Fruit fly (Drosophila melanogaster) whole organism, prepupa: ENCODE data around the gene CG3652.
A peak's percentile ranks its signal among the peaks of the same experiment; 100 is the strongest.

Experiments used
- Blimp-1 ChIP-seq: fragments of 200-800 bp; sonication (Bioruptor generic); optimal IDR thresholded peaks from 3 replicates; lab custom pipeline; 2017; ENCODE audit warnings: missing biosample characterization, missing genetic modification characterization, mild to moderate bottlenecking, moderate library complexity, missing genetic modification reagents
- CG10669 ChIP-seq: fragments of 200-800 bp; sonication (Bioruptor generic); optimal IDR thresholded peaks from 3 replicates; lab custom pipeline; 2018; ENCODE audit warnings: missing biosample characterization, mild to moderate bottlenecking, missing genetic modification characterization, moderate library complexity
- CG11902 ChIP-seq: fragments of 200-800 bp; sonication (Bioruptor generic); optimal IDR thresholded peaks from 3 replicates; lab custom pipeline; 2016; ENCODE audit warnings: missing biosample characterization, missing genetic modification characterization
- CG15336 ChIP-seq: fragments of 200-800 bp; sonication (Bioruptor generic); IDR thresholded peaks from 2 replicates; pipeline ENCODE4 v1.3.6; 2022; ENCODE audit warnings: missing biosample characterization, missing genetic modification characterization
- CG6808 ChIP-seq: fragments of 200-800 bp; sonication (Bioruptor generic); optimal IDR thresholded peaks from 3 replicates; lab custom pipeline; 2017; ENCODE audit warnings: missing biosample characterization, missing genetic modification characterization, mild to moderate bottlenecking, moderate library complexity, missing genetic modification reagents
- CG7368 ChIP-seq: fragments of 200-800 bp; sonication (Bioruptor generic); optimal IDR thresholded peaks from 3 replicates; lab custom pipeline; 2016; ENCODE audit warnings: missing biosample characterization, missing genetic modification characterization
- CG9139 ChIP-seq: fragments of 200-800 bp; sonication (Bioruptor generic); optimal IDR thresholded peaks from 3 replicates; lab custom pipeline; 2017; ENCODE audit warnings: missing biosample characterization, mild to moderate bottlenecking, missing genetic modification characterization
- Eip75B ChIP-seq: fragments of 200-800 bp; sonication (Bioruptor generic); optimal IDR thresholded peaks from 3 replicates; lab custom pipeline; 2016; ENCODE audit warnings: missing biosample characterization, missing genetic modification characterization
- Eip78C ChIP-seq: fragments of 200-800 bp; sonication (Bioruptor generic); peaks from one replicate; lab custom pipeline; 2016; ENCODE audit warnings: missing biosample characterization, missing genetic modification characterization
- Eip93F ChIP-seq: fragments of 200-800 bp; sonication (Bioruptor generic); optimal IDR thresholded peaks from 2 replicates; lab custom pipeline; 2016; ENCODE audit warnings: missing biosample characterization, mild to moderate bottlenecking, missing genetic modification characterization
- Gug ChIP-seq: fragments of 200-800 bp; sonication (Bioruptor generic); IDR thresholded peaks from 2 replicates; pipeline ENCODE4 v1.3.6; 2022; ENCODE audit warnings: missing biosample characterization, missing genetic modification characterization
- Hr39 ChIP-seq: fragments of 200-800 bp; sonication (Bioruptor generic); optimal IDR thresholded peaks from 2 replicates; lab custom pipeline; 2016; ENCODE audit warnings: missing biosample characterization, missing genetic modification characterization
- Hr4 ChIP-seq: fragments of 200-800 bp; sonication (Bioruptor generic); optimal IDR thresholded peaks from 3 replicates; lab custom pipeline; 2016; ENCODE audit warnings: missing biosample characterization, missing genetic modification characterization
- Lpt ChIP-seq: fragments of 200-800 bp; sonication (Bioruptor generic); optimal IDR thresholded peaks from 3 replicates; lab custom pipeline; 2016; ENCODE audit warnings: missing biosample characterization, missing genetic modification characterization
- OdsH ChIP-seq: fragments of 200-800 bp; sonication (Bioruptor generic); optimal IDR thresholded peaks from 3 replicates; lab custom pipeline; 2016; ENCODE audit warnings: missing biosample characterization, missing genetic modification characterization
- Smox ChIP-seq: fragments of 200-800 bp; sonication (Bioruptor generic); optimal IDR thresholded peaks from 3 replicates; lab custom pipeline; 2016; ENCODE audit warnings: missing biosample characterization, missing genetic modification characterization
- Sox14 ChIP-seq: fragments of 200-800 bp; sonication (Bioruptor generic); optimal IDR thresholded peaks from 3 replicates; lab custom pipeline; 2016; ENCODE audit warnings: missing biosample characterization, missing genetic modification characterization
- acj6 ChIP-seq: fragments of 200-800 bp; sonication (Bioruptor generic); optimal IDR thresholded peaks from 3 replicates; lab custom pipeline; 2016; ENCODE audit warnings: missing biosample characterization, missing genetic modification characterization
- esn ChIP-seq: fragments of 200-800 bp; sonication (Bioruptor generic); optimal IDR thresholded peaks from 2 replicates; lab custom pipeline; 2016; ENCODE audit warnings: missing biosample characterization, mild to moderate bottlenecking, missing genetic modification characterization, moderate library complexity
- fkh ChIP-seq: fragments of 200-800 bp; sonication (Bioruptor generic); optimal IDR thresholded peaks from 3 replicates; lab custom pipeline; 2017; ENCODE audit warnings: missing biosample characterization, mild to moderate bottlenecking, missing genetic modification characterization, moderate library complexity
- lz ChIP-seq: fragments of 200-800 bp; sonication (Bioruptor generic); optimal IDR thresholded peaks from 3 replicates; lab custom pipeline; 2016; ENCODE audit warnings: missing biosample characterization, missing genetic modification characterization
- ss ChIP-seq, 2 experiments: fragments of 200-800 bp; sonication (Bioruptor generic); optimal IDR thresholded peaks; 2 replicates in 1 of 2; 3 replicates in 1 of 2; lab custom pipeline; 2017 to 2018; ENCODE audit warnings: mild to moderate bottlenecking in 2 of 2, missing biosample characterization in 2 of 2, missing genetic modification characterization in 2 of 2, moderate library complexity in 1 of 2
- svp ChIP-seq: fragments of 200-800 bp; sonication (Bioruptor generic); peaks from one replicate; lab custom pipeline; 2016; ENCODE audit warnings: missing biosample characterization, missing genetic modification characterization
- vri ChIP-seq: fragments of 200-800 bp; sonication (Bioruptor generic); optimal IDR thresholded peaks from 3 replicates; lab custom pipeline; 2016; ENCODE audit warnings: missing biosample characterization, mild to moderate bottlenecking, missing genetic modification characterization

Gene CG3652

dm6 chr2L:4403013-4403604, 9.4 kb upstream of the CG3652 start, which contains the start of gene Dim1 (continued):
- TF ChIP-seq Sox14 (GFP tag; lab: Kevin White, UChicago) (no peak), acj6 (GFP tag; lab: Kevin White, UChicago) (no peak), CG9139 (peak; percentile 43), CG15336 (GFP tag; lab: Robert Waterston, UW) (no peak), Eip75B (GFP tag; lab: Kevin White, UChicago) (no peak), CG7368 (GFP tag; lab: Kevin White, UChicago) (no peak), Eip93F (GFP tag; lab: Kevin White, UChicago) (no peak), Lpt (GFP tag; lab: Kevin White, UChicago) (no peak), CG6808 (GFP tag; lab: Kevin White, UChicago) (no peak)

DNA sequence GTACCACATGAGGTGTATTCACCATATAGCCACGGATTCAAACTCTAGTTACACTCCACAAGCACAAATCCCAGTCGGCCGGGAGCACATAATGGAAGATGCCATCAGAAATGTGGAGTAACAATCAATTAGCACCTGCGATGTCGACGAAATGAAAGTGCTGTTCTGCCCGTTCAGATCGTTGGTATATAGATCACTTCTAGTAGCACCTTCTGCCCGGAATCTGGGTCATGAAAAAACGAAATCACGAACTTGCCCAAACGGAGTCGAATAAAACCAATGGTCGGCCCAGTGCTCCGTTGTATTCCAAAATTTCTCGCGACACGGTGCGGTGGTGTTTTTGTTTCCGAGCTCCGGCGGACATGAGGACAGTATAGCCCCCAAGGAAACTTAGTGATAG, 7.0 kb upstream of the CG3652 start, which contains the start of gene CG33003:
Gene CG33003 (plus strand): TSS at position 301 of the 400 bp plus-strand sequence.
- TF ChIP-seq Smox (GFP tag; lab: Kevin White, UChicago) (no peak), svp (GFP tag; lab: Kevin White, UChicago) (no peak), CG10669 (GFP tag; lab: Kevin White, UChicago) (no peak), CG15336 (GFP tag; lab: Robert Waterston, UW) (no peak), CG11902 (GFP tag; lab: Kevin White, UChicago) (no peak), ss (GFP tag; optimal IDR thresholded peaks at IDR 0.05; lab: Kevin White, UChicago) (no peak), fkh (GFP tag; lab: Kevin White, UChicago) (no peak), Hr4 (no peak)

DNA sequence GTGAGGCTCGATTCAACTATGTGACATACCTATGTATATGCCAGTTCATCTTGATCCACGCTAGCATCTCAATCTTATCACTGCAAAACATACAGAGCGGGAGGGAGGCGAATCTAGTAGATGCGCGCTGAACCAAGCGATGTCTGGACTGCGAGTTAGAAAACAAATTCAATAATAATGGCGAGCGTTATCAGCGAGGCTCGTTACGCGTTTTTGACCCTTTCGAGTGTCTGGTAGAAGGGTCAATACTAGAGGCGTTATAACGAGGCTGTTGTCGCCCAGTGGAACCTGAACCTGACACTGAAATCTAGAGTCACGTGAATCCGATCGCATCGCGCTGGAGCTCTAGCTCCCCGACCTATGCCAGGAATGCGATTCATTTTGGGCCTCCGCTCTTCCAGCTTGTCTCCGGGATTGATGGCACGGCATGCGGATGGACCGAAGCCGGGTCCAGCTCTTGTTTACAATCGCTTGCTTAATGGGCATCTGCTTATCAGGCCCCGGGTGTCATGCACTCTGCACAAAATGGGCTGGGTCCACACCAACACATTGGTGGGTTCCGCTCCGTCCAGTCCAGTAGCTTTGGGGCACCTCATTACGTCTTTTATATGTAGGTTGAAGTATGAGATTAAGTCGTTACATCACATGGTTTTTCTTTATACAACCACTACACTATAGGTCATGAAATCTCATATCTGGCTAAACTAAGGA, 4.1 kb downstream of the CG3652 start:
- TF ChIP-seq CG15336 (GFP tag; lab: Robert Waterston, UW) (no peak), svp (GFP tag; lab: Kevin White, UChicago) (peak; percentile 97), Eip78C (peak; percentile 42), vri (GFP tag; lab: Kevin White, UChicago) (peak; percentile 58)

DNA sequence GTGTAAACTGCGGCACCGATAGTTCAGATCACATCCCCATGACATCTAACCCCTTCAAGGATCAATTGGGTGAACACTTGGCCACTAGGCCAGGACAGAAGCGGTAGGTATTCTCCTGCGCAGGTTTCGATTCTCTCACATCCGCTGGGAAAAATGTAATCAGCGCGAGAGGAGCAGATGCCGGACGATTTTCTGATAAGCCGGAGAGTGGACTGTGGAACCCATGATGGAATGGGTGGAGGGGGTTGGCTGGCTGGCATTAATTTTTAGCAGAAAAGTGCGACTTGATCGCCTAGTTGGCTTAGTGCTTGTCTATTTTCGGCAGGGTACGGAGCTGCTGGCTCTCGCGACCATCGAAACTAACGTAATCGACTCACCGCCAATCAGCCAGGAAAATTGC, 5.6 kb downstream of the CG3652 start, which contains the start of gene Tps1:
Gene Tps1 (plus strand): TSS at position 301 of the 400 bp plus-strand sequence.
- TF ChIP-seq Gug (GFP tag; lab: Robert Waterston, UW) (no peak), Hr39 (GFP tag; lab: Kevin White, UChicago) (no peak), CG11902 (GFP tag; lab: Kevin White, UChicago) (no peak), svp (GFP tag; lab: Kevin White, UChicago) (peak; percentile 68), OdsH (no peak), esn (GFP tag; lab: Kevin White, UChicago) (no peak), Blimp-1 (GFP tag; lab: Kevin White, UChicago) (no peak), lz (GFP tag; lab: Kevin White, UChicago) (no peak), Sox14 (GFP tag; lab: Kevin White, UChicago) (no peak)

dm6 chr2L:4386926-4387550, 6.6 kb downstream of the CG3652 start, which contains the start of gene Psf2:
Psf2 (minus strand) TSS chr2L:4387356.
- TF ChIP-seq Gug (GFP tag; lab: Robert Waterston, UW) (no peak), fkh (GFP tag; lab: Kevin White, UChicago) (peak; percentile 89), svp (GFP tag; lab: Kevin White, UChicago) (peak; percentile 72)

dm6 chr2L:4385387-4386279, 8.0 kb downstream of the CG3652 start, which contains the start of gene Vps53:
Vps53 (minus strand) TSS chr2L:4386062.
- TF ChIP-seq Lpt (GFP tag; lab: Kevin White, UChicago) (no peak), svp (GFP tag; lab: Kevin White, UChicago) (peak; percentile 98)
- TF ChIP-seq, all 60 proteins: peak for 1
